Fruit fly (Drosophila melanogaster) ovary, adult (tissue): ENCODE measurements around the gene CG31106.

Experiments used
- CG17801 ChIP-seq: fragments of 200-800 bp; optimal IDR thresholded peaks from 2 replicates; lab custom pipeline; 2019; ENCODE audit warnings: missing biosample characterization, mild to moderate bottlenecking, missing genetic modification characterization, moderate library complexity; ENCODE audit not compliant: partially characterized antibody

CG31106 gene

dm6 chr3R:25194723-25195577 is 21.1 kb upstream of the CG31106 start, which contains the start of gene CG13653:
TSS of gene CG13653 (plus strand) at chr3R:25195527.
- no peak for TF ChIP-seq CG17801 (GFP tag; lab: Kevin White, UChicago)

DNA sequence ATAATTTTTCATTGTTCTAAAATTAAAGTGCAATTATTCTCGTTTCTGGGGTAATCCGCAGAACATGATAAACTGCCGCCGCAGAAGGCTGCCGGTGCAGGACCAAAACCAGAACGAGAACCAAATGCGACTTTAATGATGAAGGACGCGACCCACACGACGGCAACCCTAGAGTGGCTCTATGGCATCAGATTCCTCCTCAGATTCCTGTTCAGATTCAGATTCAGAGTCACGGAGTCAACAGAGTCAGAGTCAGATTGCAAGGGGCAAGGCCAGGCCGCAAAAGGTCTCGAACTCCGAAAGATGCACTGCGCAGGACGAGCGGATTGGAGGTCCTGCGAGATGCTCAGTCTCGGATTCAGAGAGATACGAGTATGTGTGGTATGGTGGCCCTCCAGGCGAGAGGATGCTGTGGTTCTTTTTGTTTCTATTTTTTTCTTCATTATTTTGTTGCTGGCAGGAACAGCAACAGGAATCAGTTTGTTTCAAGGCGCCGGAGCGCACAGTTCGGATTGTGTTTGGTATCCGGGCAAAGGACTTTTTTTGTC is 16.7 kb upstream of the CG31106 start, which contains the start of gene CG13654:
Gene CG13654 (plus strand): TSS at position 498 of the 548 bp plus-strand sequence.
- TF ChIP-seq CG17801 (GFP tag; lab: Kevin White, UChicago): no peak

DNA sequence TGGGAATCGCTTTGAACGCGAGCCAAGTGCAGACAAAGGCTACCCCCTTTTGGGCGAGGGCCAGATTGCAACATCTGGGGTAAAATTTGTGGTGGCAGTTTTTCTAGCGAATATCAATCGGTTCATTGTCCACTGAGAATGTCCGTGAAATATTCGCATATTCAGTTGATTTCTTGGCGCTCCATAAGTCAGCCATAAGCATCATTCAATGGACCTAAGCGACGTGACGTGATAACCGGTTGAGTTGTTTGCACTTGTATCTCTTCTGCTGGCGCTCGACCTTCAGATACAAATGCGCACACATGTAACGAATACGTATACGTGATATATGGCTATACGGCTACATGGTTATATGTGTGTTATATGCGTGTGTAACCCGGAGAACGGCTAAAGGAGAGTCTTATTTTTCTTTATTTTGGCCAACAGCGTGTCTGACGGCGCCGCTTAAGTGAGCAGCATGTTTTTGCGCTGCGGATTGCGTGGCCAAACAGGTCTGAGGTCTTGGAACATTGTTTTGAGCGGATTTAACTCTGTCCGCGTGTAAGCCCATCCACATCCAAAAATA is 10.6 kb upstream of the CG31106 start:
- TF ChIP-seq CG17801 (GFP tag; lab: Kevin White, UChicago): no peak

- TF ChIP-seq CG17801 (GFP tag; lab: Kevin White, UChicago): no peak
These were observed 8.6 kb upstream of the CG31106 start for dm6 chr3R:25207405-25208003.

- TF ChIP-seq CG17801 (GFP tag; lab: Kevin White, UChicago): no peak
These were observed 7.9 kb upstream of the CG31106 start, which contains the start of gene Cad96Ca for dm6 chr3R:25208042-25208766. TSS of gene Cad96Ca (minus strand) at chr3R:25208283.

- TF ChIP-seq CG17801 (GFP tag; lab: Kevin White, UChicago): no peak
These were observed 7.4 kb upstream of the CG31106 start for dm6 chr3R:25208767-25209075.

dm6 chr3R:25209207-25209606 is 6.9 kb upstream of the CG31106 start:
- no peak for TF ChIP-seq CG17801 (GFP tag; lab: Kevin White, UChicago)

DNA sequence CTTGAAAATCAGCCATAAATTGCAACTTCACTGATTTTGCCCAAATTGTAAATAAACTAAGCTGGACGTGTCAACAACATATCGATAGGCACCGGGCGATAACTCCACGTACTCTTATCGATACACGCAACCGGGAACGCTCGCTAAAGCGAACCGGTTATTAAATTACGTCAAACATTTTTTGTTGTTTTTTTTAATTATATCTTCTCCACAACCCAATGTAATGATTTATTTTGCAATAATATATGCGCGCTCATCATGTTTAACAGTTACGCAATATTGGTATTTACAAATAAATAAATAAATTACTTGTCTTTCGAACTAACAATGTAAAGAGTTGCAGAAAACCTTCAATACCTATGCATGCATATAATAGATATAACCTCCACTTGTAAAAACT is 974 bp upstream of the CG31106 start, which contains the start of gene Saysd1:
Gene Saysd1 (minus strand): TSS at position 66 of the 400 bp plus-strand sequence.
- peak; percentile 41 for TF ChIP-seq CG17801 (GFP tag; lab: Kevin White, UChicago)

DNA sequence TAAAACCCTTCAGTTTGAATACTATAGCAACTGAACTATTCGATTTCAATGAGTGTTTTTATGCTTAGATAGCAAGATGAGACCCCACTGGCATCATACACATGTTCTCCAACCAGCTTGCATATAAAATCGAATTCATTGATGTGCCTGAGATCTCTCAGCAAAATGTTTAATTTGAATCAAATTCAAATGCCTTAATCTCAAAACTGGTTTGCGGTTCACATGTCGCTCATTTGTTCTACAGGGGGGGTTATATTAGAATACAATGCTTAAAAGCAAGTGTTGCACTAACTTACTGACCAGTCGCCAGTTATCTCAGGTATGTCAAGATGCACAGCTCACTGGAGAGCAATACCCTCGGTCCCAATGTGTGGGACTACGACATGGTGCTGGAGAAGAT is 2.9 kb downstream of the CG31106 start, which contains the start of gene CG31103:
Gene CG31103 (plus strand): TSS at position 301 of the 400 bp plus-strand sequence.
- TF ChIP-seq CG17801 (GFP tag; lab: Kevin White, UChicago): no peak

dm6 chr3R:25221203-25221807 is 5.2 kb downstream of the CG31106 start, which contains the start of gene Alg9:
TSS of gene Alg9 (plus strand) at chr3R:25221589.
- TF ChIP-seq CG17801 (GFP tag; lab: Kevin White, UChicago): peak; percentile 0

- TF ChIP-seq CG17801 (GFP tag; lab: Kevin White, UChicago): no peak
These were observed 9.4 kb downstream of the CG31106 start for dm6 chr3R:25225483-25225882.

- peak; percentile 6 for TF ChIP-seq CG17801 (GFP tag; lab: Kevin White, UChicago)
These were observed 16.3 kb downstream of the CG31106 start, which contains the start of gene Cad96Cb for dm6 chr3R:25232271-25232989. TSS of gene Cad96Cb (minus strand) at chr3R:25232321.

DNA sequence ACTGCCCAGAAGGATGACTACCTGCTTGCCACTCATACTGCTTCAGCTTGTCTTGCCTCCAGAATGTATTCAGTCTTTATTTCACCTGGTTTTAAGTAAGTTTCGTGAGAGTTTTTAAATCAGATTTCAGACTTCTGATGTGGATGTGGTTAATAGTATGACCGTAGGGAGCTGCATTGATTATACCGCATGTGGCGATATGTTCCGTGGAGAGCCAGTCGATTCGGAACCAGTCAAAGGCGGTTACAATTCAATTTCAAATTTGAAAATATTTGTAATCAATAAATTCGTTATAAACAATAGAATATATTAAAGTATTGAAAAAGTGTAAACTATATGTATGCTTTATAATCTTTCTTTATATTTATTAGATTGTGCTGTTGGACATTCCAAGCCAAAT is 19.3 kb downstream of the CG31106 start, which contains the start of gene Sil1:
Gene Sil1 (minus strand): TSS at position 168 of the 400 bp plus-strand sequence.
- peak; percentile 29 for TF ChIP-seq CG17801 (GFP tag; lab: Kevin White, UChicago)
